Fruit fly (Drosophila melanogaster): ENCODE results near the gene CG9135.

CG9135 gene

dm6 chr2L:6028712-6029111 is 21.9 kb upstream of the CG9135 start (continued):
- peak; percentile 42; the same call in 1 of the 2 replicates for TF ChIP-seq lmd (GFP tag; IDR thresholded peaks at IDR 0.05)
- TF ChIP-seq CG10366 (GFP tag; IDR thresholded peaks at IDR 0.05): peak; percentile 32; the same call in 1 of the 2 replicates
- TF ChIP-seq E2f2 (GFP tag; IDR thresholded peaks at IDR 0.05): 0 out of 2 replicates have a peak, but pooled peaks have one; percentile 11
- TF ChIP-seq ind (GFP tag; optimal IDR thresholded peaks at IDR 0.05): peak; percentile 6
- no peak for TF ChIP-seq gcm (GFP tag; optimal IDR thresholded peaks at IDR 0.05)
- TF ChIP-seq gsb-n (tag; optimal IDR thresholded peaks at IDR 0.05): no peak
- 0 out of 2 replicates have a peak, but pooled peaks have one; percentile 15 for TF ChIP-seq CG4730 (GFP tag; IDR thresholded peaks at IDR 0.05)
- no peak for TF ChIP-seq CG2129 (GFP tag; IDR thresholded peaks at IDR 0.05; ENCODE audit: partially characterized antibody)
- no peak for TF ChIP-seq Dbx (GFP tag; IDR thresholded peaks at IDR 0.05)
- peak in 1 of 2 experiments; percentile 4 for TF ChIP-seq chif (GFP tag; optimal IDR thresholded peaks at IDR 0.05)
- no peak for TF ChIP-seq Sry-δ (GFP tag; optimal IDR thresholded peaks at IDR 0.05)
- peak; percentile 53; the same call in 1 of the 3 replicates for TF ChIP-seq ken (GFP tag; IDR thresholded peaks at IDR 0.05)
- peak; percentile 34; the same call in 1 of the 2 replicates for TF ChIP-seq esg (GFP tag; conservative IDR thresholded peaks at IDR 0.05)
- TF ChIP-seq sisA (GFP tag; IDR thresholded peaks at IDR 0.05): peak; percentile 49
- 0 out of 2 replicates have a peak, but pooled peaks have one; percentile 37 for TF ChIP-seq chm (GFP tag; IDR thresholded peaks at IDR 0.05)
- no peak for TF ChIP-seq hkb (optimal IDR thresholded peaks at IDR 0.05)
- TF ChIP-seq hkb (GFP tag; IDR thresholded peaks at IDR 0.05): peak; percentile 61; the same call in 1 of the 2 replicates
- no peak for TF ChIP-seq ssp (GFP tag; IDR thresholded peaks at IDR 0.05)
- peak; percentile 61 for TF ChIP-seq row (GFP tag; IDR thresholded peaks at IDR 0.05)
- TF ChIP-seq CG6654 (GFP tag; optimal IDR thresholded peaks at IDR 0.05): no peak
- TF ChIP-seq dan (GFP tag; IDR thresholded peaks at IDR 0.05): no peak
- peak; percentile 3 for TF ChIP-seq CG8388 (GFP tag; optimal IDR thresholded peaks at IDR 0.05)
- TF ChIP-seq Optix (GFP tag; IDR thresholded peaks at IDR 0.05): 0 out of 3 replicates have a peak, but pooled peaks have one; percentile 7
- peak; percentile 23 for TF ChIP-seq Oli (tag; optimal IDR thresholded peaks at IDR 0.05)
- TF ChIP-seq CG1603 (tag; optimal IDR thresholded peaks at IDR 0.05): peak; percentile 38
- TF ChIP-seq CG2712 (tag; optimal IDR thresholded peaks at IDR 0.05): no peak
- peak; percentile 23 for TF ChIP-seq CG12391 (tag; optimal IDR thresholded peaks at IDR 0.05)
- no peak for TF ChIP-seq al (GFP tag; IDR thresholded peaks at IDR 0.05)

- no peak for TF ChIP-seq ERR (GFP tag; optimal IDR thresholded peaks at IDR 0.05)
- no peak for TF ChIP-seq gem (tag; optimal IDR thresholded peaks at IDR 0.05)
- no peak for TF ChIP-seq CG12104 (GFP tag; optimal IDR thresholded peaks at IDR 0.05)
- no peak for TF ChIP-seq Dbx (GFP tag; IDR thresholded peaks at IDR 0.05)
- peak; percentile 45; the same call in 1 of the 2 replicates for TF ChIP-seq Drgx (GFP tag; IDR thresholded peaks at IDR 0.05)
- TF ChIP-seq Kr (GFP tag; optimal IDR thresholded peaks at IDR 0.05): no peak
- TF ChIP-seq Bdp1 (GFP tag; optimal IDR thresholded peaks at IDR 0.05): no peak
- no peak for TF ChIP-seq MBD-R2 (GFP tag; IDR thresholded peaks at IDR 0.05)
- no peak for TF ChIP-seq Dek (tag; optimal IDR thresholded peaks at IDR 0.05)
- no peak for TF ChIP-seq zf30C (GFP tag; optimal IDR thresholded peaks at IDR 0.05)
- TF ChIP-seq sens (GFP tag): peak; percentile 42
- peak; percentile 3 for TF ChIP-seq Med (GFP tag)
- TF ChIP-seq Ets97D (GFP tag; optimal IDR thresholded peaks at IDR 0.05): no peak
- no peak for TF ChIP-seq MESR4 (GFP tag; optimal IDR thresholded peaks at IDR 0.05)
- no peak for TF ChIP-seq bcd (GFP tag; optimal IDR thresholded peaks at IDR 0.05)
- TF ChIP-seq sd (tag; optimal IDR thresholded peaks at IDR 0.05): no peak
- TF ChIP-seq HLH54F (GFP tag; optimal IDR thresholded peaks at IDR 0.05): no peak
- peak; percentile 34; the same call in 2 of the 3 replicates for TF ChIP-seq row (GFP tag; IDR thresholded peaks at IDR 0.05)
- TF ChIP-seq Xbp1 (GFP tag; optimal IDR thresholded peaks at IDR 0.05): no peak
- no peak for TF ChIP-seq CG12391 (tag; optimal IDR thresholded peaks at IDR 0.05)
- TF ChIP-seq schlank (tag; optimal IDR thresholded peaks at IDR 0.05): no peak
- TF ChIP-seq CG6765 (GFP tag; optimal IDR thresholded peaks at IDR 0.05): no peak
- no peak for TF ChIP-seq prd (optimal IDR thresholded peaks at IDR 0.05)
- 0 out of 3 replicates have a peak, but pooled peaks have one; percentile 15 for TF ChIP-seq prd (GFP tag; IDR thresholded peaks at IDR 0.05)
- no peak for TF ChIP-seq HmgZ (tag; optimal IDR thresholded peaks at IDR 0.05)
- TF ChIP-seq Hey (tag; optimal IDR thresholded peaks at IDR 0.05): no peak
- no peak for TF ChIP-seq Lim3 (GFP tag; IDR thresholded peaks at IDR 0.05)
- TF ChIP-seq D19A (tag; optimal IDR thresholded peaks at IDR 0.05): peak; percentile 67
Measured at dm6 chr2L:6031838-6032237, 18.8 kb upstream of the CG9135 start.
